Worm (Caenorhabditis elegans) whole organism, young adult: Measurements from ENCODE around the gene clec-254.

Source experiments
- D2030.7 ChIP-seq: fragments of 200-800 bp; sonication (Bioruptor generic); IDR thresholded peaks from 2 replicates; pipeline ENCODE4 v1.3.6; 2022; ENCODE audit warnings: missing genetic modification reagents, missing genetic modification characterization, missing compliant biosample characterization
- F10E7.11 ChIP-seq: sonication (generic microtip); optimal IDR thresholded peaks from 2 replicates; lab custom pipeline; 2017; ENCODE audit warnings: mild to moderate bottlenecking, missing genetic modification characterization, moderate library complexity, missing compliant biosample characterization
- F52B5.7 ChIP-seq: sonication (generic microtip); optimal IDR thresholded peaks from 2 replicates; lab custom pipeline; 2016; ENCODE audit warnings: mild to moderate bottlenecking, missing genetic modification characterization, missing compliant biosample characterization
- Y53F4B.3 ChIP-seq: fragments of 200-800 bp; sonication (Bioruptor generic); IDR thresholded peaks from 2 replicates; pipeline ENCODE4 v1.3.6; 2022; ENCODE audit warnings: missing genetic modification reagents, missing genetic modification characterization, missing compliant biosample characterization
- athp-1 ChIP-seq: sonication (generic microtip); optimal IDR thresholded peaks from 2 replicates; lab custom pipeline; 2017; ENCODE audit warnings: mild to moderate bottlenecking, missing genetic modification characterization, missing compliant biosample characterization
- fkh-3 ChIP-seq: sonication (generic microtip); optimal IDR thresholded peaks from 2 replicates; lab custom pipeline; 2016; ENCODE audit warnings: mild to moderate bottlenecking, missing genetic modification characterization, missing compliant biosample characterization
- hlh-26 ChIP-seq: fragments of 200-800 bp; sonication (Bioruptor generic); conservative IDR thresholded peaks from 2 replicates; pipeline ENCODE4 v1.3.6; 2022; ENCODE audit warnings: missing genetic modification reagents, missing genetic modification characterization, missing compliant biosample characterization
- lin-54 ChIP-seq: fragments of 200-800 bp; sonication (Bioruptor generic); optimal IDR thresholded peaks from 2 replicates; lab custom pipeline; 2018; ENCODE audit warnings: mild to moderate bottlenecking, missing genetic modification characterization, missing compliant biosample characterization
- snpc-4 ChIP-seq, 5 experiments: fragments of 150-350 bp in 1 of 5; sonication (generic microtip) in 4 of 5; optimal IDR thresholded peaks; 2 replicates each; lab custom pipeline; 2014 to 2018; ENCODE audit warnings: missing genetic modification characterization in 5 of 5, missing biosample characterization in 3 of 5, antibody characterized with exemption in 2 of 5, mild to moderate bottlenecking in 2 of 5, missing compliant biosample characterization in 2 of 5, missing genotype in 2 of 5, moderate library complexity in 2 of 5, missing genetic modification reagents in 1 of 5
- somi-1 ChIP-seq: fragments of 200-800 bp; sonication (Bioruptor generic); optimal IDR thresholded peaks from 2 replicates; lab custom pipeline; 2018; ENCODE audit warnings: mild to moderate bottlenecking, missing genetic modification characterization, missing compliant biosample characterization
- unc-62 ChIP-seq: fragments of 150-350 bp; optimal IDR thresholded peaks from 2 replicates; lab custom pipeline; 2014; ENCODE audit warnings: missing biosample characterization, missing genetic modification reagents, missing genetic modification characterization

ce11 chrV:18786694-18787093 is 32.5 kb upstream of the clec-254 start, which contains the start of gene Y17D7B.3:
- no peak for TF ChIP-seq fkh-3
- TF ChIP-seq D2030.7 (GFP tag; lab: Robert Waterston, UW), result no peak
- no peak for TF ChIP-seq lin-54
- TF ChIP-seq unc-62, result no peak
- no peak for TF ChIP-seq hlh-26 (GFP tag; lab: Robert Waterston, UW)
- TF ChIP-seq athp-1 (tag; lab: Kevin White, UChicago), result no peak
- TF ChIP-seq F10E7.11 (tag; lab: Kevin White, UChicago), result no peak
- TF ChIP-seq somi-1, result no peak
- TF ChIP-seq Y53F4B.3, result no peak
- no peak for TF ChIP-seq snpc-4 (GFP tag; optimal IDR thresholded peaks at IDR 0.05; lab: Kevin White, UChicago)
- TF ChIP-seq snpc-4 (tag; optimal IDR thresholded peaks at IDR 0.05; lab: Kevin White, UChicago), result no peak
- TF ChIP-seq F52B5.7 (tag; lab: Kevin White, UChicago), result no peak
